Worm (Caenorhabditis elegans) whole organism, L3 larva: ENCODE results near the gene klf-1.
"Not testable (repeated sequence)": the region's sequence is repeated elsewhere in the genome, so short reads cannot be mapped to it uniquely, and the experiment has no call there.

Source experiments
- R02D3.7 ChIP-seq: fragments of 150-350 bp; optimal IDR thresholded peaks from 2 replicates; lab custom pipeline; 2014; ENCODE audit warnings: missing biosample characterization, missing genetic modification characterization
- ZK546.5 ChIP-seq: sonication (generic microtip); optimal IDR thresholded peaks from 2 replicates; lab custom pipeline; 2017; ENCODE audit warnings: missing biosample characterization, missing genetic modification characterization
- aly-2 ChIP-seq: fragments of 150-350 bp; optimal IDR thresholded peaks from 2 replicates; lab custom pipeline; 2014; ENCODE audit warnings: missing biosample characterization, missing genetic modification characterization
- ama-1 ChIP-seq: fragments of 150-350 bp; optimal IDR thresholded peaks from 2 replicates; lab custom pipeline; 2018
- ceh-28 ChIP-seq: fragments of 150-350 bp; optimal IDR thresholded peaks from 2 replicates; lab custom pipeline; 2014; ENCODE audit warnings: missing biosample characterization, missing genetic modification reagents, missing genetic modification characterization
- ceh-82 ChIP-seq: fragments of 150-350 bp; optimal IDR thresholded peaks from 2 replicates; lab custom pipeline; 2014; ENCODE audit warnings: missing biosample characterization, missing genetic modification characterization
- ceh-9 ChIP-seq: sonication (generic microtip); optimal IDR thresholded peaks from 2 replicates; lab custom pipeline; 2018; ENCODE audit warnings: missing biosample characterization, missing genetic modification characterization
- egl-27 ChIP-seq: sonication (generic microtip); optimal IDR thresholded peaks from 4 replicates; lab custom pipeline; 2017; ENCODE audit warnings: missing biosample characterization, missing genetic modification reagents, missing genetic modification characterization
- elt-1 ChIP-seq: fragments of 150-350 bp; optimal IDR thresholded peaks from 2 replicates; lab custom pipeline; 2014; ENCODE audit warnings: missing biosample characterization, missing genetic modification characterization
- elt-2 ChIP-seq: sonication (generic microtip); optimal IDR thresholded peaks from 2 replicates; lab custom pipeline; 2016; ENCODE audit warnings: missing genetic modification reagents, mild to moderate bottlenecking, missing genetic modification characterization, missing compliant biosample characterization
- elt-3 ChIP-seq, 3 experiments: fragments of 150-350 bp in 1 of 3; sonication (generic microtip) in 2 of 3; optimal IDR thresholded peaks; 2 replicates in 2 of 3; 4 replicates in 1 of 3; lab custom pipeline; 2014 to 2017; ENCODE audit warnings: missing biosample characterization in 3 of 3, missing genetic modification characterization in 3 of 3
- eor-1 ChIP-seq, 2 experiments: fragments of 150-350 bp; optimal IDR thresholded peaks; 2 replicates each; lab custom pipeline; 2014 to 2018; ENCODE audit warnings: missing biosample characterization in 2 of 2, missing genetic modification characterization in 2 of 2
- fkh-10 ChIP-seq: sonication (generic microtip); optimal IDR thresholded peaks from 2 replicates; lab custom pipeline; 2017; ENCODE audit warnings: missing biosample characterization, missing genetic modification reagents, missing genetic modification characterization
- fkh-2 ChIP-seq: fragments of 150-350 bp; optimal IDR thresholded peaks from 2 replicates; lab custom pipeline; 2014; ENCODE audit warnings: missing biosample characterization, missing genetic modification reagents, missing genetic modification characterization
- fos-1 ChIP-seq: fragments of 150-350 bp; optimal IDR thresholded peaks from 2 replicates; lab custom pipeline; 2014; ENCODE audit warnings: missing biosample characterization, missing genetic modification characterization
- hmg-11 ChIP-seq: sonication (generic microtip); optimal IDR thresholded peaks from 2 replicates; lab custom pipeline; 2016; ENCODE audit warnings: missing genetic modification characterization, missing compliant biosample characterization
- lin-15B ChIP-seq: fragments of 150-350 bp; optimal IDR thresholded peaks from 2 replicates; lab custom pipeline; 2014; ENCODE audit warnings: missing biosample characterization, missing genetic modification characterization
- lsy-12 ChIP-seq: sonication (generic microtip); optimal IDR thresholded peaks from 2 replicates; lab custom pipeline; 2016; ENCODE audit warnings: mild to moderate bottlenecking, missing genetic modification characterization, missing compliant biosample characterization
- mdl-1 ChIP-seq: fragments of 150-350 bp; optimal IDR thresholded peaks from 2 replicates; lab custom pipeline; 2014; ENCODE audit warnings: missing biosample characterization, missing genetic modification characterization
- mml-1 ChIP-seq: fragments of 150-350 bp; sonication (generic microtip); optimal IDR thresholded peaks from 3 replicates; lab custom pipeline; 2014; ENCODE audit warnings: missing biosample characterization, missing genetic modification characterization
- nfya-1 ChIP-seq: sonication (generic microtip); optimal IDR thresholded peaks from 2 replicates; lab custom pipeline; 2017; ENCODE audit warnings: missing genetic modification characterization, mild to moderate bottlenecking, missing compliant biosample characterization, antibody characterized with exemption, moderate library complexity; ENCODE audit not compliant: insufficient read depth
- nhr-12 ChIP-seq: fragments of 150-350 bp; optimal IDR thresholded peaks from 2 replicates; lab custom pipeline; 2014; ENCODE audit warnings: missing biosample characterization, missing genetic modification characterization
- nhr-23 ChIP-seq: fragments of 150-350 bp; optimal IDR thresholded peaks from 2 replicates; lab custom pipeline; 2014; ENCODE audit warnings: missing biosample characterization, missing genetic modification reagents, missing genetic modification characterization
- nhr-25 ChIP-seq: sonication (generic microtip); optimal IDR thresholded peaks from 2 replicates; lab custom pipeline; 2017; ENCODE audit warnings: missing biosample characterization, missing genetic modification characterization
- nhr-43 ChIP-seq: sonication (generic microtip); optimal IDR thresholded peaks from 2 replicates; lab custom pipeline; 2016; ENCODE audit warnings: mild to moderate bottlenecking, missing genetic modification characterization, missing compliant biosample characterization; ENCODE audit not compliant: poor library complexity, severe bottlenecking
- nhr-67 ChIP-seq: fragments of 150-350 bp; optimal IDR thresholded peaks from 2 replicates; lab custom pipeline; 2014; ENCODE audit warnings: missing biosample characterization, missing genetic modification characterization
- nhr-76 ChIP-seq: fragments of 150-350 bp; sonication (generic microtip); optimal IDR thresholded peaks from 5 replicates; lab custom pipeline; 2014; ENCODE audit warnings: missing biosample characterization, missing genetic modification characterization
- pha-4 ChIP-seq: fragments of 150-350 bp; optimal IDR thresholded peaks from 2 replicates; lab custom pipeline; 2014; ENCODE audit warnings: missing biosample characterization, missing genetic modification reagents, missing genetic modification characterization
- sea-2 ChIP-seq: fragments of 150-350 bp; sonication (generic microtip); optimal IDR thresholded peaks from 4 replicates; lab custom pipeline; 2014; ENCODE audit warnings: missing biosample characterization, missing genetic modification reagents, missing genetic modification characterization
- skn-1 ChIP-seq: fragments of 150-350 bp; optimal IDR thresholded peaks from 2 replicates; lab custom pipeline; 2014; ENCODE audit warnings: missing biosample characterization, missing genetic modification characterization
- snpc-4 ChIP-seq: fragments of 150-350 bp; optimal IDR thresholded peaks from 2 replicates; lab custom pipeline; 2014; ENCODE audit warnings: missing biosample characterization, missing genetic modification characterization
- unc-39 ChIP-seq: sonication (generic microtip); optimal IDR thresholded peaks from 4 replicates; lab custom pipeline; 2017; ENCODE audit warnings: missing biosample characterization, missing genetic modification characterization
- unc-62 ChIP-seq: fragments of 150-350 bp; sonication (generic microtip); optimal IDR thresholded peaks from 4 replicates; lab custom pipeline; 2014; ENCODE audit warnings: missing biosample characterization, missing genetic modification reagents, missing genetic modification characterization
- zag-1 ChIP-seq: fragments of 150-350 bp; optimal IDR thresholded peaks from 2 replicates; lab custom pipeline; 2014; ENCODE audit warnings: missing biosample characterization, missing genetic modification characterization
- ztf-11 ChIP-seq: fragments of 150-350 bp; optimal IDR thresholded peaks from 2 replicates; lab custom pipeline; 2014; ENCODE audit warnings: missing biosample characterization, missing genetic modification characterization
- ztf-4 ChIP-seq: fragments of 150-350 bp; optimal IDR thresholded peaks from 2 replicates; lab custom pipeline; 2014; ENCODE audit warnings: missing biosample characterization, missing genetic modification characterization

Gene klf-1

ce11 chrIII:2879703-2880102, 5.1 kb downstream of the klf-1 start:
- no peak for TF ChIP-seq nfya-1 (tag; lab: Kevin White, UChicago)
- no peak for TF ChIP-seq egl-27
- no peak for TF ChIP-seq lin-15B (tag; lab: Kevin White, UChicago)
- no peak for TF ChIP-seq elt-2 (tag; lab: Kevin White, UChicago)
- no peak for TF ChIP-seq nhr-76
- no peak for TF ChIP-seq snpc-4 (tag; lab: Kevin White, UChicago)
- no peak for TF ChIP-seq skn-1 (tag; lab: Kevin White, UChicago)
- TF ChIP-seq pha-4 (tag; lab: Kevin White, UChicago) = no peak
- TF ChIP-seq aly-2 (tag; lab: Kevin White, UChicago) = no peak
- TF ChIP-seq nhr-12 (tag; lab: Kevin White, UChicago) = no peak
- TF ChIP-seq mml-1 (tag; lab: Kevin White, UChicago) = no peak
- TF ChIP-seq lsy-12 (tag; lab: Kevin White, UChicago) = no peak
- TF ChIP-seq mdl-1 = no peak
- TF ChIP-seq nhr-25 = no peak
- TF ChIP-seq zag-1 (tag; lab: Kevin White, UChicago) = no peak

- TF ChIP-seq ztf-11 (no peak), fos-1 (tag; lab: Kevin White, UChicago) (no peak), nfya-1 (tag; lab: Kevin White, UChicago) (peak; percentile 8), ztf-4 (tag; lab: Kevin White, UChicago) (no peak), hmg-11 (peak; percentile 49), pha-4 (tag; lab: Kevin White, UChicago) (peak; percentile 11), mml-1 (tag; lab: Kevin White, UChicago) (no peak), nhr-12 (tag; lab: Kevin White, UChicago) (no peak), mdl-1 (no peak)
- TF ChIP-seq, all 47 proteins: peak for 3
These were observed 6.5 kb downstream of the klf-1 start for ce11 chrIII:2881117-2881516.

ce11 chrIII:2881989-2882388, 7.4 kb downstream of the klf-1 start, which contains the start of gene F56F11.2:
Gene F56F11.2, plus strand, starts transcription at chrIII:2882289.
- TF ChIP-seq lsy-12, snpc-4, skn-1 (tag; lab: Kevin White, UChicago): not testable (repeated sequence)

ce11 chrIII:2891443-2891842, 16.8 kb downstream of the klf-1 start, which contains the start of gene F56F11.1:
Gene F56F11.1, plus strand, starts transcription at chrIII:2891743.
- no peak for TF ChIP-seq ceh-28
- no peak for TF ChIP-seq ceh-9 (tag; lab: Kevin White, UChicago)
- no peak for TF ChIP-seq lin-15B (tag; lab: Kevin White, UChicago)
- TF ChIP-seq nhr-67 (tag; lab: Kevin White, UChicago) = no peak
- TF ChIP-seq ztf-11 = no peak
- no peak for TF ChIP-seq R02D3.7 (tag; lab: Kevin White, UChicago)
- TF ChIP-seq nhr-43 (tag; lab: Kevin White, UChicago) = no peak
- no peak for TF ChIP-seq unc-39 (tag; lab: Kevin White, UChicago)
- no peak for TF ChIP-seq nhr-25

ce11 chrIII:2899705-2900104, 25.1 kb downstream of the klf-1 start:
- TF ChIP-seq unc-62 (GFP tag; lab: Kevin White, UChicago) (no peak), lsy-12 (tag; lab: Kevin White, UChicago) (no peak), unc-39 (tag; lab: Kevin White, UChicago) (no peak), fkh-10 (GFP tag; lab: Kevin White, UChicago) (no peak), eor-1 (tag; optimal IDR thresholded peaks at IDR 0.05; lab: Kevin White, UChicago) (no peak), mdl-1 (no peak), ZK546.5 (tag; lab: Kevin White, UChicago) (no peak)

ce11 chrIII:2901117-2901516, 26.5 kb downstream of the klf-1 start, which contains the start of gene idpa-1:
Gene idpa-1, minus strand, starts transcription at chrIII:2901217.
- TF ChIP-seq ama-1 (lab: Kevin White, UChicago) = no peak
- no peak for TF ChIP-seq nhr-23 (tag; lab: Kevin White, UChicago)
- TF ChIP-seq nfya-1 (tag; lab: Kevin White, UChicago) = no peak
- no peak for TF ChIP-seq elt-3 (tag; optimal IDR thresholded peaks at IDR 0.05; lab: Kevin White, UChicago)
- TF ChIP-seq mml-1 (tag; lab: Kevin White, UChicago) = no peak
- no peak for TF ChIP-seq ceh-82 (tag; lab: Kevin White, UChicago)
- TF ChIP-seq pha-4 (tag; lab: Kevin White, UChicago) = no peak
- TF ChIP-seq fkh-2 (tag; lab: Kevin White, UChicago) = no peak
- no peak for TF ChIP-seq ceh-28
- no peak for TF ChIP-seq skn-1 (tag; lab: Kevin White, UChicago)
- TF ChIP-seq sea-2 (GFP tag; lab: Kevin White, UChicago) = no peak
- no peak for TF ChIP-seq elt-1 (tag; lab: Kevin White, UChicago)
- TF ChIP-seq ceh-9 (tag; lab: Kevin White, UChicago) = no peak
- TF ChIP-seq fkh-10 (GFP tag; lab: Kevin White, UChicago) = no peak
- no peak for TF ChIP-seq mdl-1
